Worm (Caenorhabditis elegans) whole organism, young adult: ENCODE data around the gene ZK1248.5.

ENCODE experiments used
- F22D6.2 ChIP-seq: sonication (generic microtip); optimal IDR thresholded peaks from 2 replicates; lab custom pipeline; 2016; ENCODE audit warnings: mild to moderate bottlenecking, missing genetic modification characterization, missing compliant biosample characterization
- F33H1.4 ChIP-seq: fragments of 200-800 bp; sonication (Bioruptor generic); IDR thresholded peaks from 2 replicates; pipeline ENCODE4 v1.3.6; 2022; ENCODE audit warnings: missing genetic modification reagents, missing genetic modification characterization, missing compliant biosample characterization
- F57A8.1 ChIP-seq: fragments of 200-800 bp; sonication (Bioruptor generic); optimal IDR thresholded peaks from 2 replicates; lab custom pipeline; 2018; ENCODE audit warnings: mild to moderate bottlenecking, missing genetic modification characterization, moderate library complexity, missing compliant biosample characterization
- K11D2.4 ChIP-seq: fragments of 200-800 bp; sonication (Bioruptor generic); IDR thresholded peaks from 2 replicates; pipeline ENCODE4 v1.3.6; 2022; ENCODE audit warnings: missing genetic modification reagents, missing genetic modification characterization, missing compliant biosample characterization
- Y53F4B.3 ChIP-seq: fragments of 200-800 bp; sonication (Bioruptor generic); IDR thresholded peaks from 2 replicates; pipeline ENCODE4 v1.3.6; 2022; ENCODE audit warnings: missing genetic modification reagents, missing genetic modification characterization, missing compliant biosample characterization
- Y53G8AR.9 ChIP-seq: fragments of 200-800 bp; sonication (Bioruptor generic); conservative IDR thresholded peaks from 2 replicates; pipeline ENCODE4 v1.3.6; 2022; ENCODE audit warnings: missing genetic modification reagents, missing genetic modification characterization, missing compliant biosample characterization
- Y56A3A.18 ChIP-seq: fragments of 200-800 bp; sonication (Bioruptor generic); IDR thresholded peaks from 2 replicates; pipeline ENCODE4 v1.3.6; 2022; ENCODE audit warnings: missing genetic modification reagents, missing genetic modification characterization, missing compliant biosample characterization
- ama-1 ChIP-seq, 3 experiments: fragments of 150-350 bp in 1 of 3; sonication (generic microtip) in 2 of 3; optimal IDR thresholded peaks; 2 replicates each; lab custom pipeline; 2014 to 2018; ENCODE audit warnings: missing biosample characterization in 2 of 3, missing genetic modification characterization in 2 of 3, missing genetic modification reagents in 2 of 3
- atf-7 ChIP-seq: sonication (generic microtip); optimal IDR thresholded peaks from 2 replicates; lab custom pipeline; 2017; ENCODE audit warnings: mild to moderate bottlenecking, missing genetic modification characterization, missing compliant biosample characterization
- athp-1 ChIP-seq: sonication (generic microtip); optimal IDR thresholded peaks from 2 replicates; lab custom pipeline; 2017; ENCODE audit warnings: mild to moderate bottlenecking, missing genetic modification characterization, missing compliant biosample characterization
- ceh-100 ChIP-seq: fragments of 200-800 bp; sonication (Bioruptor generic); IDR thresholded peaks from 2 replicates; pipeline ENCODE4 v1.3.6; 2022; ENCODE audit warnings: missing genetic modification reagents, missing genetic modification characterization, missing compliant biosample characterization
- ceh-40 ChIP-seq: fragments of 200-800 bp; sonication (Bioruptor generic); IDR thresholded peaks from 2 replicates; pipeline ENCODE4 v1.3.6; 2022; ENCODE audit warnings: missing genetic modification characterization, missing compliant biosample characterization
- ceh-58 ChIP-seq: fragments of 200-800 bp; sonication (Bioruptor generic); IDR thresholded peaks from 2 replicates; pipeline ENCODE4 v1.3.6; 2022; ENCODE audit warnings: missing genetic modification characterization, missing compliant biosample characterization
- die-1 ChIP-seq: sonication (generic microtip); optimal IDR thresholded peaks from 2 replicates; lab custom pipeline; 2016; ENCODE audit warnings: missing genotype, mild to moderate bottlenecking, missing genetic modification characterization, missing compliant biosample characterization
- efl-1 ChIP-seq: fragments of 150-350 bp; optimal IDR thresholded peaks from 2 replicates; lab custom pipeline; 2014; ENCODE audit warnings: missing biosample characterization, missing genetic modification reagents, missing genetic modification characterization
- egl-44 ChIP-seq: fragments of 200-800 bp; sonication (Bioruptor generic); IDR thresholded peaks from 2 replicates; pipeline ENCODE4 v1.3.6; 2022; ENCODE audit warnings: missing genetic modification reagents, missing genetic modification characterization, missing compliant biosample characterization
- ets-4 ChIP-seq: fragments of 200-800 bp; sonication (Bioruptor generic); optimal IDR thresholded peaks from 2 replicates; lab custom pipeline; 2018; ENCODE audit warnings: mild to moderate bottlenecking, missing genetic modification characterization, missing compliant biosample characterization
- gei-17 ChIP-seq: fragments of 200-800 bp; sonication (Bioruptor generic); optimal IDR thresholded peaks from 2 replicates; lab custom pipeline; 2018; ENCODE audit warnings: mild to moderate bottlenecking, missing genetic modification characterization, missing compliant biosample characterization
- him-1 ChIP-seq: sonication (generic microtip); optimal IDR thresholded peaks from 2 replicates; lab custom pipeline; 2016; ENCODE audit warnings: missing genotype, missing genetic modification reagents, missing genetic modification characterization, missing compliant biosample characterization
- hlh-26 ChIP-seq: fragments of 200-800 bp; sonication (Bioruptor generic); conservative IDR thresholded peaks from 2 replicates; pipeline ENCODE4 v1.3.6; 2022; ENCODE audit warnings: missing genetic modification reagents, missing genetic modification characterization, missing compliant biosample characterization
- hmg-20 ChIP-seq: fragments of 200-800 bp; sonication (Bioruptor generic); IDR thresholded peaks from 2 replicates; pipeline ENCODE4 v1.3.6; 2022; ENCODE audit warnings: missing genetic modification reagents, missing genetic modification characterization, missing compliant biosample characterization
- hrde-1 ChIP-seq: sonication (generic microtip); optimal IDR thresholded peaks from 2 replicates; lab custom pipeline; 2016; ENCODE audit warnings: missing genetic modification characterization, mild to moderate bottlenecking, missing compliant biosample characterization, moderate library complexity, missing genotype, missing genetic modification reagents, borderline replicate concordance
- let-526 ChIP-seq: fragments of 200-800 bp; sonication (Bioruptor generic); IDR thresholded peaks from 2 replicates; pipeline ENCODE4 v1.3.6; 2022; ENCODE audit warnings: missing genetic modification reagents, missing genetic modification characterization, missing compliant biosample characterization
- lin-26 ChIP-seq: fragments of 200-800 bp; sonication (Bioruptor generic); IDR thresholded peaks from 2 replicates; pipeline ENCODE4 v1.3.6; 2022; ENCODE audit warnings: missing genetic modification reagents, missing genetic modification characterization, missing compliant biosample characterization
- lin-35 ChIP-seq, 3 experiments: fragments of 150-350 bp in 2 of 3; sonication (generic microtip) in 1 of 3; optimal IDR thresholded peaks; 2 replicates each; lab custom pipeline; 2014 to 2018; ENCODE audit warnings: missing biosample characterization in 3 of 3, missing genetic modification characterization in 3 of 3, missing genetic modification reagents in 3 of 3
- lir-1 ChIP-seq: fragments of 200-800 bp; sonication (Bioruptor generic); conservative IDR thresholded peaks from 2 replicates; pipeline ENCODE4 v1.3.6; 2022; ENCODE audit warnings: missing genetic modification reagents, missing genetic modification characterization, missing compliant biosample characterization
- mcd-1 ChIP-seq: fragments of 200-800 bp; sonication (Bioruptor generic); IDR thresholded peaks from 2 replicates; pipeline ENCODE4 v1.3.6; 2022; ENCODE audit warnings: missing genetic modification reagents, missing genetic modification characterization, missing compliant biosample characterization
- mel-28 ChIP-seq: sonication (generic microtip); optimal IDR thresholded peaks from 2 replicates; lab custom pipeline; 2016; ENCODE audit warnings: borderline replicate concordance, mild to moderate bottlenecking, missing genetic modification characterization, missing compliant biosample characterization
- mxl-1 ChIP-seq: sonication (generic microtip); optimal IDR thresholded peaks from 2 replicates; lab custom pipeline; 2016; ENCODE audit warnings: missing genetic modification characterization, missing compliant biosample characterization
- nhr-179 ChIP-seq: sonication (generic microtip); optimal IDR thresholded peaks from 2 replicates; lab custom pipeline; 2016; ENCODE audit warnings: mild to moderate bottlenecking, missing genetic modification characterization, missing compliant biosample characterization
- nhr-80 ChIP-seq: sonication (generic microtip); optimal IDR thresholded peaks from 2 replicates; lab custom pipeline; 2016; ENCODE audit warnings: missing genetic modification characterization, missing compliant biosample characterization
- rcor-1 ChIP-seq: fragments of 200-800 bp; sonication (Bioruptor generic); IDR thresholded peaks from 2 replicates; pipeline ENCODE4 v1.3.6; 2022; ENCODE audit warnings: missing genetic modification reagents, missing genetic modification characterization, missing compliant biosample characterization
- rec-8 ChIP-seq, 2 experiments: sonication (generic microtip); optimal IDR thresholded peaks; 2 replicates each; lab custom pipeline; 2016; ENCODE audit warnings: mild to moderate bottlenecking in 2 of 2, missing genetic modification characterization in 2 of 2, missing genetic modification reagents in 2 of 2, missing genotype in 2 of 2, missing biosample characterization in 1 of 2, missing compliant biosample characterization in 1 of 2, moderate library complexity in 1 of 2
- rpc-1 ChIP-seq, 2 experiments: fragments of 150-350 bp in 1 of 2; sonication (generic microtip) in 1 of 2; optimal IDR thresholded peaks; 2 replicates each; lab custom pipeline; 2014 to 2018; ENCODE audit warnings: missing biosample characterization in 1 of 2, missing genetic modification characterization in 1 of 2, missing genetic modification reagents in 1 of 2, missing genotype in 1 of 2
- sea-2 ChIP-seq: fragments of 200-800 bp; sonication (Bioruptor generic); IDR thresholded peaks from 2 replicates; pipeline ENCODE4 v1.3.6; 2022; ENCODE audit warnings: missing genetic modification characterization, missing compliant biosample characterization
- snpc-1.3 ChIP-seq: sonication (generic microtip); optimal IDR thresholded peaks from 2 replicates; lab custom pipeline; 2017; ENCODE audit warnings: missing genetic modification characterization, mild to moderate bottlenecking, missing compliant biosample characterization, antibody characterized with exemption, moderate library complexity, missing genotype, missing genetic modification reagents; ENCODE audit not compliant: insufficient read depth
- snpc-4 ChIP-seq, 5 experiments: fragments of 150-350 bp in 1 of 5; sonication (generic microtip) in 4 of 5; optimal IDR thresholded peaks; 2 replicates each; lab custom pipeline; 2014 to 2018; ENCODE audit warnings: missing genetic modification characterization in 5 of 5, missing biosample characterization in 3 of 5, antibody characterized with exemption in 2 of 5, mild to moderate bottlenecking in 2 of 5, missing compliant biosample characterization in 2 of 5, missing genotype in 2 of 5, moderate library complexity in 2 of 5, missing genetic modification reagents in 1 of 5
- tbp1 ChIP-seq: fragments of 200-800 bp; sonication (Bioruptor generic); optimal IDR thresholded peaks from 2 replicates; lab custom pipeline; 2018; ENCODE audit warnings: mild to moderate bottlenecking, missing genetic modification characterization, missing compliant biosample characterization
- tbx-9 ChIP-seq: sonication (generic microtip); optimal IDR thresholded peaks from 2 replicates; lab custom pipeline; 2016; ENCODE audit warnings: borderline replicate concordance, missing genetic modification characterization, inconsistent platforms, missing compliant biosample characterization
- unc-130 ChIP-seq: sonication (generic microtip); optimal IDR thresholded peaks from 2 replicates; lab custom pipeline; 2016; ENCODE audit warnings: missing genetic modification reagents, missing genetic modification characterization, missing compliant biosample characterization
- unc-62 ChIP-seq: fragments of 150-350 bp; optimal IDR thresholded peaks from 2 replicates; lab custom pipeline; 2014; ENCODE audit warnings: missing biosample characterization, missing genetic modification reagents, missing genetic modification characterization
- xnd-1 ChIP-seq: sonication (generic microtip); optimal IDR thresholded peaks from 2 replicates; lab custom pipeline; 2016; ENCODE audit warnings: missing genotype, missing genetic modification reagents, missing genetic modification characterization, missing compliant biosample characterization
- ztf-28 ChIP-seq: fragments of 200-800 bp; sonication (Bioruptor generic); IDR thresholded peaks from 2 replicates; pipeline ENCODE4 v1.3.6; 2022; ENCODE audit warnings: missing genetic modification reagents, missing genetic modification characterization, missing compliant biosample characterization

Gene ZK1248.5

ce11 chrII:5838453-5838852, 28.1 kb downstream of the ZK1248.5 start, which contains the start of gene ZK1248.15:
TSS of gene ZK1248.15 (minus strand) at chrII:5838553.
- TF ChIP-seq tbx-9: no peak
- TF ChIP-seq F22D6.2: no peak
- no peak for TF ChIP-seq F33H1.4 (GFP tag; lab: Robert Waterston, UW)
- no peak for TF ChIP-seq nhr-179 (tag; lab: Kevin White, UChicago)
- TF ChIP-seq mxl-1: no peak
- no peak for TF ChIP-seq Y53F4B.3 (GFP tag; lab: Robert Waterston, UW)
- TF ChIP-seq rec-8 (tag; optimal IDR thresholded peaks at IDR 0.05; lab: Kevin White, UChicago): no peak
- TF ChIP-seq nhr-80 (tag; lab: Kevin White, UChicago): no peak

- TF ChIP-seq ceh-40: no peak
- no peak for TF ChIP-seq egl-44 (GFP tag; lab: Robert Waterston, UW)
- TF ChIP-seq tbx-9: no peak
- no peak for TF ChIP-seq ets-4 (GFP tag; lab: Kevin White, UChicago)
- peak; percentile 52; the same call in 1 of the 2 replicates for TF ChIP-seq ceh-100 (GFP tag; lab: Robert Waterston, UW)
- TF ChIP-seq snpc-1.3 (tag; lab: Kevin White, UChicago): no peak
- TF ChIP-seq athp-1 (tag; lab: Kevin White, UChicago): no peak
- no peak for TF ChIP-seq hrde-1
- no peak for TF ChIP-seq hmg-20 (GFP tag; lab: Robert Waterston, UW)
- no peak for TF ChIP-seq F57A8.1 (GFP tag; lab: Kevin White, UChicago)
- no peak for TF ChIP-seq Y53G8AR.9 (GFP tag; lab: Robert Waterston, UW)
- TF ChIP-seq mel-28 (tag; lab: Kevin White, UChicago): no peak
- TF ChIP-seq sea-2: no peak
- no peak for TF ChIP-seq unc-62 (GFP tag; lab: Kevin White, UChicago)
- TF ChIP-seq ama-1 (optimal IDR thresholded peaks at IDR 0.05; lab: Kevin White, UChicago): no peak
- TF ChIP-seq ama-1 (GFP tag; optimal IDR thresholded peaks at IDR 0.05; lab: Kevin White, UChicago): no peak
- no peak for TF ChIP-seq nhr-179 (tag; lab: Kevin White, UChicago)
- no peak for TF ChIP-seq atf-7
- no peak for TF ChIP-seq lir-1 (GFP tag; lab: Robert Waterston, UW)
- no peak for TF ChIP-seq F33H1.4 (GFP tag; lab: Robert Waterston, UW)
- TF ChIP-seq ztf-28 (GFP tag; lab: Robert Waterston, UW): no peak
- TF ChIP-seq him-1 (tag; lab: Kevin White, UChicago): no peak
- peak; percentile 70; the same call in 1 of the 2 replicates for TF ChIP-seq rcor-1
- TF ChIP-seq snpc-4 (GFP tag; optimal IDR thresholded peaks at IDR 0.05; lab: Kevin White, UChicago): no peak
- peak in 1 of 4 experiments; percentile 26 for TF ChIP-seq snpc-4 (tag; optimal IDR thresholded peaks at IDR 0.05; lab: Kevin White, UChicago)
- TF ChIP-seq efl-1 (GFP tag; lab: Kevin White, UChicago): no peak
- TF ChIP-seq rpc-1 (optimal IDR thresholded peaks at IDR 0.05; lab: Kevin White, UChicago): no peak
- TF ChIP-seq rpc-1 (tag; optimal IDR thresholded peaks at IDR 0.05; lab: Kevin White, UChicago): no peak
These were observed 28.9 kb downstream of the ZK1248.5 start, which contains the start of gene ZK1248.19 for ce11 chrII:5839227-5839626. TSS of gene ZK1248.19 (minus strand) at chrII:5839414.

ce11 chrII:5841053-5841547, 30.8 kb downstream of the ZK1248.5 start, which contains the start of gene lec-5:
TSS of gene lec-5 (minus strand) at chrII:5841103.
- TF ChIP-seq K11D2.4 (GFP tag; lab: Robert Waterston, UW) (no peak), lin-26 (GFP tag; lab: Robert Waterston, UW) (no peak), die-1 (tag; lab: Kevin White, UChicago) (no peak), ceh-58 (no peak), ceh-100 (GFP tag; lab: Robert Waterston, UW) (no peak), tbp1 (GFP tag; lab: Kevin White, UChicago) (no peak), unc-130 (GFP tag; lab: Kevin White, UChicago) (no peak), xnd-1 (tag; lab: Kevin White, UChicago) (no peak), mcd-1 (no peak), ceh-40 (no peak), egl-44 (GFP tag; lab: Robert Waterston, UW) (no peak), tbx-9 (no peak), Y56A3A.18 (GFP tag; lab: Robert Waterston, UW) (no peak), let-526 (GFP tag; lab: Robert Waterston, UW) (no peak), hlh-26 (GFP tag; lab: Robert Waterston, UW) (no peak), mxl-1 (no peak), lin-35 (GFP tag; optimal IDR thresholded peaks at IDR 0.05; lab: Kevin White, UChicago) (no peak), atf-7 (no peak), gei-17 (no peak)
